Fruit fly (Drosophila melanogaster) S2 (cell line): ENCODE measurements around the gene Mul1.

ENCODE experiments used
- CG8478 ChIP-seq: fragments of >200 bp; optimal IDR thresholded peaks from 2 replicates; lab custom pipeline; 2018
- CTCF ChIP-seq, 2 experiments: fragments of >200 bp; optimal IDR thresholded peaks; 2 replicates each; lab custom pipeline; 2018

Gene Mul1

dm6 chr3L:4059293-4059820, 38.1 kb downstream of the Mul1 start, which contains the start of gene Ugt305A1:
Gene Ugt305A1, plus strand, starts transcription at chr3L:4059770.
- TF ChIP-seq CG8478 (lab: Kevin White, UChicago) (no peak), CTCF (optimal IDR thresholded peaks at IDR 0.05; lab: Kevin White, UChicago) (no peak)

dm6 chr3L:4061921-4062474, 40.7 kb downstream of the Mul1 start, which contains the start of gene dib:
Gene dib, plus strand, starts transcription at chr3L:4062292.
- no peak for TF ChIP-seq CTCF (optimal IDR thresholded peaks at IDR 0.05; lab: Kevin White, UChicago)
- TF ChIP-seq CG8478 (lab: Kevin White, UChicago): no peak

dm6 chr3L:4068368-4068767, 47.1 kb downstream of the Mul1 start:
- TF ChIP-seq CTCF (optimal IDR thresholded peaks at IDR 0.05; lab: Kevin White, UChicago): no peak
- TF ChIP-seq CG8478 (lab: Kevin White, UChicago): no peak

dm6 chr3L:4069069-4069468, 47.8 kb downstream of the Mul1 start, which contains the start of gene CG32259:
Gene CG32259, plus strand, starts transcription at chr3L:4069369.
- no peak for TF ChIP-seq CTCF (optimal IDR thresholded peaks at IDR 0.05; lab: Kevin White, UChicago)
- TF ChIP-seq CG8478 (lab: Kevin White, UChicago): no peak

- TF ChIP-seq CG8478 (lab: Kevin White, UChicago): no peak
- no peak for TF ChIP-seq CTCF (optimal IDR thresholded peaks at IDR 0.05; lab: Kevin White, UChicago)
These were observed 49.2 kb downstream of the Mul1 start for dm6 chr3L:4070221-4070995.

- no peak for TF ChIP-seq CTCF (optimal IDR thresholded peaks at IDR 0.05; lab: Kevin White, UChicago)
- no peak for TF ChIP-seq CG8478 (lab: Kevin White, UChicago)
These were observed 49.7 kb downstream of the Mul1 start for dm6 chr3L:4070996-4071379.

dm6 chr3L:4071561-4072049, 50.3 kb downstream of the Mul1 start, which contains the start of gene wit:
Gene wit, minus strand, starts transcription at chr3L:4071717.
- TF ChIP-seq CG8478 (lab: Kevin White, UChicago): no peak
- no peak for TF ChIP-seq CTCF (optimal IDR thresholded peaks at IDR 0.05; lab: Kevin White, UChicago)

- TF ChIP-seq CG8478 (lab: Kevin White, UChicago) (no peak), CTCF (optimal IDR thresholded peaks at IDR 0.05; lab: Kevin White, UChicago) (peak; percentile 74 to 76)
These were observed 51.5 kb downstream of the Mul1 start for dm6 chr3L:4072717-4073116.
